Worm (Caenorhabditis elegans): ENCODE results near the gene rol-8.

rol-8 gene

ce11 chrII:7594812-7595211, 50.9 kb downstream of the rol-8 start, which contains the start of gene syd-1:
Gene syd-1 (minus strand): TSS chrII:7594912.
- TF ChIP-seq nhr-76 (tag; optimal IDR thresholded peaks at IDR 0.05) (no peak), unc-62 (GFP tag; optimal IDR thresholded peaks at IDR 0.05) (no peak), lsy-2 (tag; optimal IDR thresholded peaks at IDR 0.05) (no peak), nhr-12 (tag; optimal IDR thresholded peaks at IDR 0.05) (no peak), cnd-1 (tag; optimal IDR thresholded peaks at IDR 0.05) (no peak), ces-1 (GFP tag; optimal IDR thresholded peaks at IDR 0.05) (no peak), unc-39 (tag; optimal IDR thresholded peaks at IDR 0.05) (no peak), elt-1 (tag; optimal IDR thresholded peaks at IDR 0.05; ENCODE audit: borderline replicate concordance, insufficient read depth) (no peak), lin-13 (tag; optimal IDR thresholded peaks at IDR 0.05) (no peak), bed-3 (GFP tag; optimal IDR thresholded peaks at IDR 0.05) (no peak)
